Worm (Caenorhabditis elegans): ENCODE measurements around the gene C17E7.9.

C17E7.9 gene

ce11 chrV:3874102-3874744 lies 16.4 kb downstream of the C17E7.9 start, which contains the start of gene nhr-158:
nhr-158 (minus strand) TSS chrV:3874152.
- TF ChIP-seq K09A11.1 (tag; optimal IDR thresholded peaks at IDR 0.05; ENCODE audit: insufficient read depth) = no peak
- TF ChIP-seq ceh-30 (tag; optimal IDR thresholded peaks at IDR 0.05) = no peak
- no peak for TF ChIP-seq pqm-1 (tag; optimal IDR thresholded peaks at IDR 0.05)
- no peak for TF ChIP-seq ceh-9 (tag; optimal IDR thresholded peaks at IDR 0.05)
- TF ChIP-seq ceh-19 (GFP tag; optimal IDR thresholded peaks at IDR 0.05) = no peak
- no peak for TF ChIP-seq ceh-18 (tag; optimal IDR thresholded peaks at IDR 0.05)
- no peak for TF ChIP-seq pha-4 (tag; optimal IDR thresholded peaks at IDR 0.05)
- TF ChIP-seq gmeb-2 (tag; optimal IDR thresholded peaks at IDR 0.05) = no peak
- no peak for TF ChIP-seq elt-4 (tag; optimal IDR thresholded peaks at IDR 0.05)
- TF ChIP-seq lim-6 (tag; optimal IDR thresholded peaks at IDR 0.05) = no peak
- TF ChIP-seq ceh-6 (GFP tag; optimal IDR thresholded peaks at IDR 0.05) = no peak
- no peak for TF ChIP-seq nfya-1 (tag; optimal IDR thresholded peaks at IDR 0.05)
- no peak for TF ChIP-seq ahr-1 (tag; optimal IDR thresholded peaks at IDR 0.05)
- no peak for TF ChIP-seq lin-11 (tag; optimal IDR thresholded peaks at IDR 0.05)

ce11 chrV:3870359-3870758 lies 20.3 kb downstream of the C17E7.9 start:
- TF ChIP-seq elt-2 (tag; optimal IDR thresholded peaks at IDR 0.05) = no peak
- no peak for TF ChIP-seq ceh-31 (tag; optimal IDR thresholded peaks at IDR 0.05)
- no peak for TF ChIP-seq ets-4 (tag; optimal IDR thresholded peaks at IDR 0.05)
- no peak for TF ChIP-seq sox-2 (GFP tag; IDR thresholded peaks at IDR 0.05)
- no peak for TF ChIP-seq syd-9 (tag; optimal IDR thresholded peaks at IDR 0.05)
- no peak for TF ChIP-seq ceh-30 (tag; optimal IDR thresholded peaks at IDR 0.05)
- TF ChIP-seq ceh-2 (tag; optimal IDR thresholded peaks at IDR 0.05) = no peak
- TF ChIP-seq mec-3 (tag; optimal IDR thresholded peaks at IDR 0.05; ENCODE audit: borderline replicate concordance) = no peak
- TF ChIP-seq K02D7.2 (tag; optimal IDR thresholded peaks at IDR 0.05) = no peak
- TF ChIP-seq nfya-1 (tag; optimal IDR thresholded peaks at IDR 0.05) = no peak
- TF ChIP-seq fkh-10 (GFP tag; optimal IDR thresholded peaks at IDR 0.05) = no peak
- no peak for TF ChIP-seq pax-1 (tag; optimal IDR thresholded peaks at IDR 0.05)
- no peak for TF ChIP-seq fkh-6 (tag; optimal IDR thresholded peaks at IDR 0.05)
- TF ChIP-seq ama-1 (optimal IDR thresholded peaks at IDR 0.05) = no peak
- TF ChIP-seq unc-55 (GFP tag; optimal IDR thresholded peaks at IDR 0.05) = no peak

ce11 chrV:3868905-3869304 lies 21.8 kb downstream of the C17E7.9 start, which contains the start of gene nhr-157:
nhr-157 (minus strand) TSS chrV:3869005.
- TF ChIP-seq lin-11 (tag; optimal IDR thresholded peaks at IDR 0.05) (no peak), npax-4 (tag; optimal IDR thresholded peaks at IDR 0.05) (no peak), che-1 (tag; optimal IDR thresholded peaks at IDR 0.05) (no peak), ceh-48 (tag; optimal IDR thresholded peaks at IDR 0.05) (no peak), fax-1 (tag; optimal IDR thresholded peaks at IDR 0.05) (no peak), hlh-6 (tag; optimal IDR thresholded peaks at IDR 0.05) (no peak), C08G9.2 (tag; optimal IDR thresholded peaks at IDR 0.05) (no peak), ztf-16 (tag; optimal IDR thresholded peaks at IDR 0.05) (no peak), hlh-15 (tag; optimal IDR thresholded peaks at IDR 0.05) (no peak), elt-4 (tag; optimal IDR thresholded peaks at IDR 0.05) (no peak), sdc-2 (tag; optimal IDR thresholded peaks at IDR 0.05) (no peak)

- TF ChIP-seq ceh-24 (tag; optimal IDR thresholded peaks at IDR 0.05) (no peak), sdc-2 (tag; optimal IDR thresholded peaks at IDR 0.05) (no peak), tbx-7 (tag; optimal IDR thresholded peaks at IDR 0.05) (no peak), ref-2 (tag; optimal IDR thresholded peaks at IDR 0.05) (no peak), lin-11 (tag; optimal IDR thresholded peaks at IDR 0.05) (no peak), Y22D7AL.16 (tag; optimal IDR thresholded peaks at IDR 0.05) (no peak), nfya-1 (tag; optimal IDR thresholded peaks at IDR 0.05) (no peak), elt-4 (tag; optimal IDR thresholded peaks at IDR 0.05) (no peak), unc-42 (tag; optimal IDR thresholded peaks at IDR 0.05) (no peak), ama-1 (optimal IDR thresholded peaks at IDR 0.05) (no peak), fkh-10 (GFP tag; optimal IDR thresholded peaks at IDR 0.05) (no peak), tbx-2 (tag; optimal IDR thresholded peaks at IDR 0.05) (no peak), pha-2 (tag; optimal IDR thresholded peaks at IDR 0.05) (no peak), ceh-14 (tag; optimal IDR thresholded peaks at IDR 0.05) (no peak), pat-9 (tag; optimal IDR thresholded peaks at IDR 0.05) (no peak), ahr-1 (tag; optimal IDR thresholded peaks at IDR 0.05) (no peak)
Measured at ce11 chrV:3865273-3865672, 25.4 kb downstream of the C17E7.9 start.

Data from whole organism, late embryonic.